Fruit fly (Drosophila melanogaster): ENCODE results near the gene cold.
A peak's percentile ranks its signal among the peaks of the same experiment; 100 is the strongest.

cold gene

dm6 chr2L:525547-526180 is 48.4 kb upstream of the cold start:
- TF ChIP-seq Dif (GFP tag; optimal IDR thresholded peaks at IDR 0.05; ENCODE audit: partially characterized antibody) (no peak), Jra (GFP tag; optimal IDR thresholded peaks at IDR 0.05) (no peak), Mio (GFP tag; optimal IDR thresholded peaks at IDR 0.05) (no peak), Dfd (GFP tag; optimal IDR thresholded peaks at IDR 0.05) (peak; percentile 64), Hnf4 (GFP tag; optimal IDR thresholded peaks at IDR 0.05) (no peak)

dm6 chr2L:526192-526923 is 47.7 kb upstream of the cold start:
- TF ChIP-seq dl (GFP tag; optimal IDR thresholded peaks at IDR 0.05; ENCODE audit: insufficient read depth in 1 of 2, partially characterized antibody in 2 of 2) (no peak), dmrt93B (GFP tag; optimal IDR thresholded peaks at IDR 0.05) (peak; percentile 40), N (GFP tag; optimal IDR thresholded peaks at IDR 0.05) (no peak), tai (GFP tag; optimal IDR thresholded peaks at IDR 0.05) (peak; percentile 4), jim (GFP tag; optimal IDR thresholded peaks at IDR 0.05) (no peak), Jra (GFP tag; optimal IDR thresholded peaks at IDR 0.05) (no peak), Hr83 (GFP tag; optimal IDR thresholded peaks at IDR 0.05; ENCODE audit: poor library complexity, severe bottlenecking) (no peak), CG32264 (GFP tag; optimal IDR thresholded peaks at IDR 0.05) (no peak), foxo (GFP tag; optimal IDR thresholded peaks at IDR 0.05) (peak in 1 of 2 experiments; percentile 41), Mio (GFP tag; optimal IDR thresholded peaks at IDR 0.05) (no peak), Dif (GFP tag; optimal IDR thresholded peaks at IDR 0.05; ENCODE audit: partially characterized antibody) (no peak), ey (GFP tag; optimal IDR thresholded peaks at IDR 0.05) (peak; percentile 37), OdsH (GFP tag; optimal IDR thresholded peaks at IDR 0.05) (peak; percentile 35), HLH106 (tag; optimal IDR thresholded peaks at IDR 0.05) (peak; percentile 62), CG9705 (GFP tag; optimal IDR thresholded peaks at IDR 0.05) (peak; percentile 33), dsf (GFP tag; optimal IDR thresholded peaks at IDR 0.05; ENCODE audit: borderline replicate concordance) (no peak), usp (GFP tag; optimal IDR thresholded peaks at IDR 0.05) (no peak), Abd-B (GFP tag; optimal IDR thresholded peaks at IDR 0.05) (no peak), sv (GFP tag; optimal IDR thresholded peaks at IDR 0.05) (no peak), h (GFP tag; optimal IDR thresholded peaks at IDR 0.05) (peak; percentile 42), woc (GFP tag; optimal IDR thresholded peaks at IDR 0.05) (peak; percentile 8), Myc (optimal IDR thresholded peaks at IDR 0.05) (no peak), lola (GFP tag; optimal IDR thresholded peaks at IDR 0.05) (no peak), Sp1 (GFP tag; optimal IDR thresholded peaks at IDR 0.05) (peak; percentile 46), Rel (GFP tag; optimal IDR thresholded peaks at IDR 0.05) (no peak), Rel (tag; optimal IDR thresholded peaks at IDR 0.05) (no peak), Vsx2 (GFP tag; optimal IDR thresholded peaks at IDR 0.05; ENCODE audit: partially characterized antibody) (no peak), pan (optimal IDR thresholded peaks at IDR 0.05) (no peak), br (GFP tag; optimal IDR thresholded peaks at IDR 0.05) (peak; percentile 30), Hr78 (GFP tag; optimal IDR thresholded peaks at IDR 0.05) (no peak), fru (GFP tag; optimal IDR thresholded peaks at IDR 0.05) (peak; percentile 48), CrebA (GFP tag; optimal IDR thresholded peaks at IDR 0.05; ENCODE audit: borderline replicate concordance) (no peak), Dfd (GFP tag; optimal IDR thresholded peaks at IDR 0.05) (no peak), psq (GFP tag; optimal IDR thresholded peaks at IDR 0.05) (no peak)

- TF ChIP-seq Sp1 (GFP tag; optimal IDR thresholded peaks at IDR 0.05) (no peak), N (GFP tag; optimal IDR thresholded peaks at IDR 0.05) (no peak), Mio (GFP tag; optimal IDR thresholded peaks at IDR 0.05) (no peak), foxo (GFP tag; optimal IDR thresholded peaks at IDR 0.05) (no peak), ey (GFP tag; optimal IDR thresholded peaks at IDR 0.05) (no peak), HLH106 (tag; optimal IDR thresholded peaks at IDR 0.05) (no peak), psq (GFP tag; optimal IDR thresholded peaks at IDR 0.05) (peak; percentile 9), Myc (optimal IDR thresholded peaks at IDR 0.05) (no peak), CG32264 (GFP tag; optimal IDR thresholded peaks at IDR 0.05) (no peak), dmrt93B (GFP tag; optimal IDR thresholded peaks at IDR 0.05) (no peak), rgr (GFP tag; optimal IDR thresholded peaks at IDR 0.05) (peak; percentile 4), woc (GFP tag; optimal IDR thresholded peaks at IDR 0.05) (peak; percentile 27), Vsx2 (GFP tag; optimal IDR thresholded peaks at IDR 0.05; ENCODE audit: partially characterized antibody) (no peak), sage (GFP tag; optimal IDR thresholded peaks at IDR 0.05) (no peak), Hr83 (GFP tag; optimal IDR thresholded peaks at IDR 0.05; ENCODE audit: poor library complexity, severe bottlenecking) (no peak), brk (GFP tag; optimal IDR thresholded peaks at IDR 0.05) (no peak), pan (optimal IDR thresholded peaks at IDR 0.05) (no peak), GATAd (GFP tag; optimal IDR thresholded peaks at IDR 0.05) (no peak), OdsH (GFP tag; optimal IDR thresholded peaks at IDR 0.05) (peak; percentile 35), fru (GFP tag; optimal IDR thresholded peaks at IDR 0.05) (no peak), jim (GFP tag; optimal IDR thresholded peaks at IDR 0.05) (no peak), CG9705 (GFP tag; optimal IDR thresholded peaks at IDR 0.05) (no peak), Jra (GFP tag; optimal IDR thresholded peaks at IDR 0.05) (no peak), dsf (GFP tag; optimal IDR thresholded peaks at IDR 0.05; ENCODE audit: borderline replicate concordance) (no peak), Hnf4 (GFP tag; optimal IDR thresholded peaks at IDR 0.05) (peak; percentile 15), Dif (GFP tag; optimal IDR thresholded peaks at IDR 0.05; ENCODE audit: partially characterized antibody) (no peak), Hr78 (GFP tag; optimal IDR thresholded peaks at IDR 0.05) (no peak), br (GFP tag; optimal IDR thresholded peaks at IDR 0.05) (no peak), Abd-B (GFP tag; optimal IDR thresholded peaks at IDR 0.05) (no peak)
Observed at dm6 chr2L:526924-527307, 47.2 kb upstream of the cold start.
